Fruit fly (Drosophila melanogaster): ENCODE results near the gene CG9649.

dm6 chr3R:14217839-14218238 is at the start of gene CG9649:
- no peak for TF ChIP-seq CG8478 (optimal IDR thresholded peaks at IDR 0.05)
- TF ChIP-seq CTCF (optimal IDR thresholded peaks at IDR 0.05) = no peak
